Worm (Caenorhabditis elegans) whole organism, midembryonic: ENCODE measurements around the gene tars-1.

ENCODE experiments used
- T22C8.4 ChIP-seq: fragments of 200-800 bp; sonication (Bioruptor generic); IDR thresholded peaks from 2 replicates; pipeline ENCODE4 v1.3.6; 2022; ENCODE audit warnings: missing genetic modification characterization, missing compliant biosample characterization
- cog-1 ChIP-seq: sonication (generic microtip); optimal IDR thresholded peaks from 2 replicates; lab custom pipeline; 2016; ENCODE audit warnings: missing genetic modification characterization, missing compliant biosample characterization
- flt-1 ChIP-seq: fragments of 200-800 bp; sonication (Bioruptor generic); IDR thresholded peaks from 2 replicates; pipeline ENCODE4 v1.3.6; 2022; ENCODE audit warnings: missing genetic modification characterization, missing compliant biosample characterization
- klf-2 ChIP-seq: fragments of 200-800 bp; sonication (Bioruptor generic); conservative IDR thresholded peaks from 2 replicates; pipeline ENCODE4 v1.3.6; 2022; ENCODE audit warnings: missing genetic modification reagents, missing genetic modification characterization, missing compliant biosample characterization
- med-1 ChIP-seq: sonication (generic microtip); optimal IDR thresholded peaks from 2 replicates; lab custom pipeline; 2017; ENCODE audit warnings: missing genetic modification characterization, mild to moderate bottlenecking, missing compliant biosample characterization, antibody characterized with exemption, missing genetic modification reagents; ENCODE audit not compliant: insufficient read depth
- ref-1 ChIP-seq: fragments of 200-800 bp; sonication (Bioruptor generic); conservative IDR thresholded peaks from 2 replicates; pipeline ENCODE4 v1.3.6; 2022; ENCODE audit warnings: missing genetic modification reagents, missing genetic modification characterization, missing compliant biosample characterization
- tab-1 ChIP-seq: fragments of 200-800 bp; sonication (Bioruptor generic); IDR thresholded peaks from 2 replicates; pipeline ENCODE4 v1.3.6; 2022; ENCODE audit warnings: missing genetic modification characterization, missing compliant biosample characterization
- ztf-23 ChIP-seq: fragments of 200-800 bp; sonication (Bioruptor generic); IDR thresholded peaks from 2 replicates; pipeline ENCODE4 v1.3.6; 2022; ENCODE audit warnings: missing genetic modification reagents, missing genetic modification characterization, missing compliant biosample characterization
- ztf-29 ChIP-seq: fragments of 200-800 bp; sonication (Bioruptor generic); IDR thresholded peaks from 2 replicates; pipeline ENCODE4 v1.3.6; 2022; ENCODE audit warnings: missing genetic modification reagents, missing genetic modification characterization, missing compliant biosample characterization

ce11 chrII:11681136-11681824, 14.2 kb downstream of the tars-1 start, which contains the start of the genes sfxn-1.4 and C47D12.4:
- no peak for TF ChIP-seq flt-1
- TF ChIP-seq T22C8.4 (GFP tag; lab: Robert Waterston, UW): 0 out of 2 replicates have a peak, but pooled peaks have one; percentile 18
- no peak for TF ChIP-seq tab-1
- TF ChIP-seq klf-2: no peak
- no peak for TF ChIP-seq cog-1 (tag; lab: Kevin White, UChicago)
- no peak for TF ChIP-seq med-1 (GFP tag; lab: Kevin White, UChicago)
- TF ChIP-seq ztf-23: no peak
- no peak for TF ChIP-seq ztf-29
- no peak for TF ChIP-seq ref-1 (GFP tag; lab: Robert Waterston, UW)
